Worm (Caenorhabditis elegans) whole organism, L4 larva: ENCODE data around the gene spp-16.

Experiments
- D1046.2 ChIP-seq: fragments of 200-800 bp; sonication (Bioruptor generic); IDR thresholded peaks from 2 replicates; pipeline ENCODE4 v1.3.6; 2022; ENCODE audit warnings: missing genetic modification characterization, missing compliant biosample characterization
- F37D6.2 ChIP-seq: sonication (generic microtip); optimal IDR thresholded peaks from 2 replicates; lab custom pipeline; 2016; ENCODE audit warnings: mild to moderate bottlenecking, missing genetic modification characterization, missing compliant biosample characterization
- R02D3.7 ChIP-seq: fragments of 150-350 bp; sonication (generic microtip); optimal IDR thresholded peaks from 3 replicates; lab custom pipeline; 2014; ENCODE audit warnings: missing biosample characterization, missing genetic modification characterization
- T26A8.4 ChIP-seq: fragments of 200-800 bp; sonication (Bioruptor generic); IDR thresholded peaks from 2 replicates; pipeline ENCODE4 v1.3.6; 2022; ENCODE audit warnings: missing genetic modification characterization, missing compliant biosample characterization
- Y105C5A.15 ChIP-seq: fragments of 200-800 bp; sonication (Bioruptor generic); IDR thresholded peaks from 2 replicates; pipeline ENCODE4 v1.3.6; 2022; ENCODE audit warnings: missing genetic modification characterization, missing compliant biosample characterization
- Y48G9A.11 ChIP-seq: fragments of 200-800 bp; sonication (Bioruptor generic); IDR thresholded peaks from 2 replicates; pipeline ENCODE4 v1.3.6; 2022; ENCODE audit warnings: missing genetic modification reagents, missing genetic modification characterization, missing compliant biosample characterization
- Y75B8A.6 ChIP-seq: fragments of 200-800 bp; sonication (Bioruptor generic); IDR thresholded peaks from 2 replicates; pipeline ENCODE4 v1.3.6; 2022; ENCODE audit warnings: missing genetic modification reagents, missing genetic modification characterization, missing compliant biosample characterization
- aha-1 ChIP-seq: fragments of 150-350 bp; peaks from one replicate; lab custom pipeline; 2014; ENCODE audit warnings: missing biosample characterization, missing genetic modification characterization
- arid-1 ChIP-seq: fragments of 200-800 bp; sonication (Bioruptor generic); conservative IDR thresholded peaks from 2 replicates; pipeline ENCODE4 v1.3.6; 2022; ENCODE audit warnings: missing genetic modification reagents, missing genetic modification characterization, missing compliant biosample characterization
- ceh-62 ChIP-seq: sonication (generic microtip); optimal IDR thresholded peaks from 2 replicates; lab custom pipeline; 2017; ENCODE audit warnings: missing biosample characterization, missing genetic modification characterization
- ceh-82 ChIP-seq: sonication (generic microtip); optimal IDR thresholded peaks from 2 replicates; lab custom pipeline; 2017; ENCODE audit warnings: missing biosample characterization, missing genetic modification characterization
- ces-1 ChIP-seq: fragments of 150-350 bp; sonication (generic microtip); optimal IDR thresholded peaks from 4 replicates; lab custom pipeline; 2014; ENCODE audit warnings: missing biosample characterization, missing genetic modification reagents, missing genetic modification characterization
- cey-2 ChIP-seq: sonication (generic microtip); optimal IDR thresholded peaks from 3 replicates; lab custom pipeline; 2017; ENCODE audit warnings: missing genetic modification characterization, mild to moderate bottlenecking, missing compliant biosample characterization, antibody characterized with exemption, borderline replicate concordance; ENCODE audit not compliant: insufficient read depth
- daf-12 ChIP-seq: fragments of 150-350 bp; optimal IDR thresholded peaks from 2 replicates; lab custom pipeline; 2014; ENCODE audit warnings: missing biosample characterization, missing genetic modification reagents, missing genetic modification characterization
- daf-19 ChIP-seq: fragments of 200-800 bp; sonication (Bioruptor generic); conservative IDR thresholded peaks from 2 replicates; pipeline ENCODE4 v1.3.6; 2022; ENCODE audit warnings: missing genetic modification characterization, missing compliant biosample characterization
- dmd-6 ChIP-seq: fragments of 200-800 bp; sonication (Bioruptor generic); IDR thresholded peaks from 2 replicates; pipeline ENCODE4 v1.3.6; 2022; ENCODE audit warnings: missing genetic modification reagents, missing genetic modification characterization, missing compliant biosample characterization
- dmd-9 ChIP-seq: fragments of 200-800 bp; sonication (Bioruptor generic); IDR thresholded peaks from 2 replicates; pipeline ENCODE4 v1.3.6; 2022; ENCODE audit warnings: missing genetic modification reagents, missing genetic modification characterization, missing compliant biosample characterization
- dpl-1 ChIP-seq: fragments of 150-350 bp; optimal IDR thresholded peaks from 2 replicates; lab custom pipeline; 2014; ENCODE audit warnings: missing biosample characterization, missing genetic modification reagents, missing genetic modification characterization
- duxl-1 ChIP-seq: sonication (generic microtip); optimal IDR thresholded peaks from 2 replicates; lab custom pipeline; 2016; ENCODE audit warnings: mild to moderate bottlenecking, missing genetic modification characterization, moderate library complexity, missing compliant biosample characterization; ENCODE audit not compliant: poor library complexity
- hif-1 ChIP-seq, 2 experiments: sonication (generic microtip); optimal IDR thresholded peaks; 2 replicates each; lab custom pipeline; 2016 to 2017; ENCODE audit warnings: missing compliant biosample characterization in 2 of 2, missing genetic modification characterization in 2 of 2, missing genetic modification reagents in 2 of 2, missing genotype in 2 of 2, mild to moderate bottlenecking in 1 of 2
- hlh-30 ChIP-seq: sonication (generic microtip); optimal IDR thresholded peaks from 2 replicates; lab custom pipeline; 2017; ENCODE audit warnings: antibody characterized with exemption, mild to moderate bottlenecking, missing genetic modification characterization, missing compliant biosample characterization; ENCODE audit not compliant: insufficient read depth
- jun-1 ChIP-seq: fragments of 150-350 bp; optimal IDR thresholded peaks from 2 replicates; lab custom pipeline; 2014; ENCODE audit warnings: missing biosample characterization, missing genetic modification reagents, missing genetic modification characterization
- lin-29 ChIP-seq: fragments of 200-800 bp; sonication (Bioruptor generic); IDR thresholded peaks from 2 replicates; pipeline ENCODE4 v1.3.6; 2022; ENCODE audit warnings: missing genetic modification reagents, missing genetic modification characterization, missing compliant biosample characterization
- lir-3 ChIP-seq: sonication (generic microtip); optimal IDR thresholded peaks from 2 replicates; lab custom pipeline; 2016; ENCODE audit warnings: mild to moderate bottlenecking, missing genetic modification characterization, missing compliant biosample characterization
- lsy-2 ChIP-seq, 2 experiments: fragments of 150-350 bp in 1 of 2; sonication (generic microtip) in 1 of 2; optimal IDR thresholded peaks; 2 replicates each; lab custom pipeline; 2014 to 2017; ENCODE audit warnings: missing biosample characterization in 2 of 2, missing genetic modification characterization in 2 of 2
- madf-9 ChIP-seq: fragments of 200-800 bp; sonication (Bioruptor generic); conservative IDR thresholded peaks from 2 replicates; pipeline ENCODE4 v1.3.6; 2022; ENCODE audit warnings: missing genetic modification reagents, missing genetic modification characterization, missing compliant biosample characterization
- mdl-1 ChIP-seq, 2 experiments: fragments of 150-350 bp in 1 of 2; sonication (generic microtip) in 1 of 2; optimal IDR thresholded peaks; 2 replicates each; lab custom pipeline; 2014 to 2017; ENCODE audit warnings: missing biosample characterization in 2 of 2, missing genetic modification characterization in 2 of 2
- mdt-29 ChIP-seq: fragments of 200-800 bp; sonication (Bioruptor generic); IDR thresholded peaks from 2 replicates; pipeline ENCODE4 v1.3.6; 2022; ENCODE audit warnings: missing genetic modification reagents, missing genetic modification characterization, missing compliant biosample characterization
- mep-1 ChIP-seq: fragments of 150-350 bp; sonication (generic microtip); optimal IDR thresholded peaks from 3 replicates; lab custom pipeline; 2014; ENCODE audit warnings: missing biosample characterization, missing genetic modification characterization
- mes-2 ChIP-seq: sonication (generic microtip); optimal IDR thresholded peaks from 2 replicates; lab custom pipeline; 2016; ENCODE audit warnings: missing genotype, mild to moderate bottlenecking, missing genetic modification characterization, missing compliant biosample characterization; ENCODE audit not compliant: poor library complexity, severe bottlenecking
- nhr-10 ChIP-seq: fragments of 150-350 bp; optimal IDR thresholded peaks from 2 replicates; lab custom pipeline; 2014; ENCODE audit warnings: missing biosample characterization, missing genetic modification characterization
- nhr-11 ChIP-seq: fragments of 150-350 bp; optimal IDR thresholded peaks from 2 replicates; lab custom pipeline; 2014; ENCODE audit warnings: missing biosample characterization, missing genetic modification characterization
- nhr-237 ChIP-seq: sonication (generic microtip); optimal IDR thresholded peaks from 2 replicates; lab custom pipeline; 2017; ENCODE audit warnings: missing biosample characterization, missing genetic modification characterization
- nhr-25 ChIP-seq: sonication (generic microtip); optimal IDR thresholded peaks from 2 replicates; lab custom pipeline; 2017; ENCODE audit warnings: missing genetic modification characterization, mild to moderate bottlenecking, missing compliant biosample characterization, antibody characterized with exemption, moderate library complexity, borderline replicate concordance; ENCODE audit not compliant: insufficient read depth
- nhr-41 ChIP-seq: fragments of 200-800 bp; sonication (Bioruptor generic); IDR thresholded peaks from 2 replicates; pipeline ENCODE4 v1.3.6; 2022; ENCODE audit warnings: missing genetic modification reagents, missing genetic modification characterization, missing compliant biosample characterization
- nhr-6 ChIP-seq: fragments of 150-350 bp; optimal IDR thresholded peaks from 2 replicates; lab custom pipeline; 2014; ENCODE audit warnings: missing biosample characterization, missing genetic modification characterization
- php-3 ChIP-seq: fragments of 200-800 bp; sonication (Bioruptor generic); IDR thresholded peaks from 2 replicates; pipeline ENCODE4 v1.3.6; 2022; ENCODE audit warnings: missing genetic modification reagents, missing genetic modification characterization, missing compliant biosample characterization
- saeg-2 ChIP-seq: fragments of 200-800 bp; sonication (Bioruptor generic); IDR thresholded peaks from 2 replicates; pipeline ENCODE4 v1.3.6; 2022; ENCODE audit warnings: missing genetic modification reagents, missing genetic modification characterization, missing compliant biosample characterization
- sdz-12 ChIP-seq: fragments of 200-800 bp; sonication (Bioruptor generic); optimal IDR thresholded peaks from 2 replicates; lab custom pipeline; 2018; ENCODE audit warnings: mild to moderate bottlenecking, missing genetic modification characterization, missing compliant biosample characterization
- set-16 ChIP-seq: fragments of 200-800 bp; sonication (Bioruptor generic); IDR thresholded peaks from 2 replicates; pipeline ENCODE4 v1.3.6; 2022; ENCODE audit warnings: missing genetic modification reagents, missing genetic modification characterization, missing compliant biosample characterization
- skn-1 ChIP-seq: fragments of 150-350 bp; optimal IDR thresholded peaks from 2 replicates; lab custom pipeline; 2014; ENCODE audit warnings: missing biosample characterization, missing genetic modification characterization
- spr-3 ChIP-seq: fragments of 200-800 bp; sonication (Bioruptor generic); optimal IDR thresholded peaks from 2 replicates; lab custom pipeline; 2018; ENCODE audit warnings: mild to moderate bottlenecking, missing genetic modification characterization, missing compliant biosample characterization
- tag-97 ChIP-seq: fragments of 200-800 bp; sonication (Bioruptor generic); IDR thresholded peaks from 2 replicates; pipeline ENCODE4 v1.3.6; 2022; ENCODE audit warnings: missing genetic modification characterization, missing compliant biosample characterization
- tra-1 ChIP-seq: fragments of 200-800 bp; sonication (Bioruptor generic); IDR thresholded peaks from 2 replicates; pipeline ENCODE4 v1.3.6; 2022; ENCODE audit warnings: missing genetic modification reagents, missing genetic modification characterization, missing compliant biosample characterization
- unc-130 ChIP-seq: sonication (generic microtip); optimal IDR thresholded peaks from 2 replicates; lab custom pipeline; 2016; ENCODE audit warnings: missing genetic modification reagents, missing genetic modification characterization, missing compliant biosample characterization
- unc-62 ChIP-seq, 3 experiments: fragments of 150-350 bp in 1 of 3; sonication (generic microtip); optimal IDR thresholded peaks in 2 of 3; peaks in 1 of 3; 1 replicate in 1 of 3; 2 replicates in 2 of 3; lab custom pipeline; 2014 to 2017; ENCODE audit warnings: missing biosample characterization in 3 of 3, missing genetic modification characterization in 3 of 3, missing genetic modification reagents in 3 of 3, missing genotype in 1 of 3
- zag-1 ChIP-seq: fragments of 150-350 bp; optimal IDR thresholded peaks from 2 replicates; lab custom pipeline; 2014; ENCODE audit warnings: missing biosample characterization, missing genetic modification characterization
- zfp-2 ChIP-seq: sonication (generic microtip); optimal IDR thresholded peaks from 2 replicates; lab custom pipeline; 2016; ENCODE audit warnings: mild to moderate bottlenecking, missing genetic modification characterization, missing compliant biosample characterization
- ztf-11 ChIP-seq: fragments of 150-350 bp; optimal IDR thresholded peaks from 2 replicates; lab custom pipeline; 2014; ENCODE audit warnings: missing biosample characterization, missing genetic modification characterization
- ztf-7 ChIP-seq: fragments of 150-350 bp; optimal IDR thresholded peaks from 2 replicates; lab custom pipeline; 2014; ENCODE audit warnings: missing biosample characterization, missing genetic modification characterization

spp-16 gene

DNA sequence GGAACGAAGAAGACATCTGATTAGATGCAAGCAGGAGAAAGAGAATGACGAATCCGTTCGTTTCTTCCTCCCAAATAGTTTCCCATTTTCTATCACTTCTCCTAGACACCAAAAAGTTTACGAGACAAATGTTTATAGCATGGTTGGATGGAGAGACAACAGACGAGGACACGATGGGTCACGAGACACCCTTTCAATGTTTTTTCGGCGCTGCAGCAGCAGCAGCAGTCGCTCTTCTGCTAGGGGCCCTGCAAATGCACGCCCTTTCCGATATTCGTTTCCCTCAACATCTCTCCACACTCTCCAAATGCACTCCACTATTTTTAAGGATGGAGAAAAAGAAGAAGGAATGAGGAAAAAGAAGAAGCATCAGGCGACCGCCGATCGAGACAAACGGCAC lies 42.8 kb downstream of the spp-16 start (continued):
- TF ChIP-seq mdt-29 (GFP tag; lab: Robert Waterston, UW) (no peak), nhr-237 (tag; lab: Kevin White, UChicago) (no peak), nhr-6 (tag; lab: Kevin White, UChicago) (peak; percentile 62), dpl-1 (GFP tag; lab: Kevin White, UChicago) (peak; percentile 10), php-3 (GFP tag; lab: Robert Waterston, UW) (0 out of 2 replicates have a peak, but pooled peaks have one; percentile 10), nhr-11 (tag; lab: Kevin White, UChicago) (peak; percentile 74), zag-1 (tag; lab: Kevin White, UChicago) (peak; percentile 66), ztf-11 (tag; lab: Kevin White, UChicago) (no peak), nhr-10 (no peak), daf-19 (GFP tag; lab: Robert Waterston, UW) (no peak), R02D3.7 (no peak), set-16 (GFP tag; lab: Robert Waterston, UW) (peak; percentile 74), dmd-9 (GFP tag; lab: Robert Waterston, UW) (0 out of 2 replicates have a peak, but pooled peaks have one; percentile 13), nhr-25 (tag; lab: Kevin White, UChicago) (no peak), mdl-1 (tag; optimal IDR thresholded peaks at IDR 0.05; lab: Kevin White, UChicago) (peak; percentile 53 to 82), saeg-2 (GFP tag; lab: Robert Waterston, UW) (peak; percentile 98), ceh-62 (tag; lab: Kevin White, UChicago) (no peak), skn-1 (tag; lab: Kevin White, UChicago) (no peak), spr-3 (GFP tag; lab: Kevin White, UChicago) (no peak), Y48G9A.11 (no peak), F37D6.2 (tag; lab: Kevin White, UChicago) (peak; percentile 54), ces-1 (GFP tag; lab: Kevin White, UChicago) (no peak), arid-1 (GFP tag; lab: Robert Waterston, UW) (no peak), hlh-30 (tag; lab: Kevin White, UChicago) (peak; percentile 84), hif-1 (tag; optimal IDR thresholded peaks at IDR 0.05; lab: Kevin White, UChicago) (peak in 1 of 2 experiments; percentile 63), unc-62 (GFP tag; optimal IDR thresholded peaks at IDR 0.05 in 1 of 2; lab: Kevin White, UChicago) (peak in 1 of 2 experiments; percentile 99), unc-62 (tag; optimal IDR thresholded peaks at IDR 0.05; lab: Kevin White, UChicago) (no peak), unc-130 (GFP tag; lab: Kevin White, UChicago) (no peak), T26A8.4 (GFP tag; lab: Robert Waterston, UW) (no peak), Y105C5A.15 (no peak), nhr-41 (GFP tag; lab: Robert Waterston, UW) (no peak), ceh-82 (tag; lab: Kevin White, UChicago) (no peak), lin-29 (0 out of 2 replicates have a peak, but pooled peaks have one; percentile 12), mes-2 (tag; lab: Kevin White, UChicago) (peak; percentile 51), madf-9 (GFP tag; lab: Robert Waterston, UW) (no peak), sdz-12 (GFP tag; lab: Kevin White, UChicago) (peak; percentile 36), lir-3 (tag; lab: Kevin White, UChicago) (no peak), lsy-2 (tag; optimal IDR thresholded peaks at IDR 0.05; lab: Kevin White, UChicago) (peak; percentile 59 to 67), aha-1 (tag; lab: Kevin White, UChicago) (peak; percentile 96), tag-97 (no peak), mep-1 (tag; lab: Kevin White, UChicago) (peak; percentile 81), D1046.2 (no peak), daf-12 (no peak), duxl-1 (tag; lab: Kevin White, UChicago) (peak; percentile 49), cey-2 (peak; percentile 7), tra-1 (peak; percentile 81), Y75B8A.6 (GFP tag; lab: Robert Waterston, UW) (no peak), dmd-6 (GFP tag; lab: Robert Waterston, UW) (peak; percentile 87), ztf-7 (no peak), zfp-2 (tag; lab: Kevin White, UChicago) (no peak), jun-1 (no peak)
